Worm (Caenorhabditis elegans) whole organism, L4 larva: Measurements from ENCODE around the gene srd-44.
"Not testable (repeated sequence)": the region's sequence is repeated elsewhere in the genome, so short reads cannot be mapped to it uniquely, and the experiment has no call there.

ENCODE experiments used
- D1046.2 ChIP-seq: fragments of 200-800 bp; sonication (Bioruptor generic); IDR thresholded peaks from 2 replicates; pipeline ENCODE4 v1.3.6; 2022; ENCODE audit warnings: missing genetic modification characterization, missing compliant biosample characterization
- F37D6.2 ChIP-seq: sonication (generic microtip); optimal IDR thresholded peaks from 2 replicates; lab custom pipeline; 2016; ENCODE audit warnings: mild to moderate bottlenecking, missing genetic modification characterization, missing compliant biosample characterization
- F49E8.2 ChIP-seq: sonication (generic microtip); optimal IDR thresholded peaks from 2 replicates; lab custom pipeline; 2016; ENCODE audit warnings: missing compliant biosample characterization, mild to moderate bottlenecking, missing genetic modification characterization, borderline replicate concordance
- T20F7.1 ChIP-seq: fragments of 200-800 bp; sonication (Bioruptor generic); optimal IDR thresholded peaks from 2 replicates; lab custom pipeline; 2018; ENCODE audit warnings: mild to moderate bottlenecking, missing genetic modification characterization, missing compliant biosample characterization
- Y5F2A.4 ChIP-seq: fragments of 200-800 bp; sonication (Bioruptor generic); optimal IDR thresholded peaks from 2 replicates; lab custom pipeline; 2018; ENCODE audit warnings: mild to moderate bottlenecking, missing genetic modification characterization, missing compliant biosample characterization
- aha-1 ChIP-seq: fragments of 150-350 bp; peaks from one replicate; lab custom pipeline; 2014; ENCODE audit warnings: missing biosample characterization, missing genetic modification characterization
- arid-1 ChIP-seq: fragments of 200-800 bp; sonication (Bioruptor generic); conservative IDR thresholded peaks from 2 replicates; pipeline ENCODE4 v1.3.6; 2022; ENCODE audit warnings: missing genetic modification reagents, missing genetic modification characterization, missing compliant biosample characterization
- attf-4 ChIP-seq: sonication (generic microtip); optimal IDR thresholded peaks from 3 replicates; lab custom pipeline; 2017; ENCODE audit warnings: missing biosample characterization, missing genetic modification characterization
- ceh-44 ChIP-seq: fragments of 200-800 bp; sonication (Bioruptor generic); IDR thresholded peaks from 2 replicates; pipeline ENCODE4 v1.3.6; 2022; ENCODE audit warnings: missing genetic modification reagents, missing genetic modification characterization, missing compliant biosample characterization
- dmd-8 ChIP-seq: fragments of 200-800 bp; sonication (Bioruptor generic); IDR thresholded peaks from 2 replicates; pipeline ENCODE4 v1.3.6; 2022; ENCODE audit warnings: missing genetic modification characterization, missing compliant biosample characterization
- dpl-1 ChIP-seq: fragments of 150-350 bp; optimal IDR thresholded peaks from 2 replicates; lab custom pipeline; 2014; ENCODE audit warnings: missing biosample characterization, missing genetic modification reagents, missing genetic modification characterization
- dve-1 ChIP-seq: sonication (generic microtip); optimal IDR thresholded peaks from 2 replicates; lab custom pipeline; 2017; ENCODE audit warnings: antibody characterized with exemption, mild to moderate bottlenecking, missing genetic modification characterization, missing compliant biosample characterization; ENCODE audit not compliant: insufficient read depth
- hif-1 ChIP-seq, 2 experiments: sonication (generic microtip); optimal IDR thresholded peaks; 2 replicates each; lab custom pipeline; 2016 to 2017; ENCODE audit warnings: missing compliant biosample characterization in 2 of 2, missing genetic modification characterization in 2 of 2, missing genetic modification reagents in 2 of 2, missing genotype in 2 of 2, mild to moderate bottlenecking in 1 of 2
- hlh-30 ChIP-seq: sonication (generic microtip); optimal IDR thresholded peaks from 2 replicates; lab custom pipeline; 2017; ENCODE audit warnings: antibody characterized with exemption, mild to moderate bottlenecking, missing genetic modification characterization, missing compliant biosample characterization; ENCODE audit not compliant: insufficient read depth
- jun-1 ChIP-seq: fragments of 150-350 bp; optimal IDR thresholded peaks from 2 replicates; lab custom pipeline; 2014; ENCODE audit warnings: missing biosample characterization, missing genetic modification reagents, missing genetic modification characterization
- lin-1 ChIP-seq: fragments of 200-800 bp; sonication (Bioruptor generic); IDR thresholded peaks from 2 replicates; pipeline ENCODE4 v1.3.6; 2022; ENCODE audit warnings: missing genetic modification reagents, missing genetic modification characterization, missing compliant biosample characterization
- lin-15B ChIP-seq: fragments of 150-350 bp; sonication (generic microtip); optimal IDR thresholded peaks from 3 replicates; lab custom pipeline; 2014; ENCODE audit warnings: missing biosample characterization, missing genetic modification characterization
- lin-29 ChIP-seq: fragments of 200-800 bp; sonication (Bioruptor generic); IDR thresholded peaks from 2 replicates; pipeline ENCODE4 v1.3.6; 2022; ENCODE audit warnings: missing genetic modification reagents, missing genetic modification characterization, missing compliant biosample characterization
- lin-39 ChIP-seq: fragments of 150-350 bp; optimal IDR thresholded peaks from 2 replicates; lab custom pipeline; 2014; ENCODE audit warnings: missing biosample characterization, missing genetic modification reagents, missing genetic modification characterization
- lsy-2 ChIP-seq, 2 experiments: fragments of 150-350 bp in 1 of 2; sonication (generic microtip) in 1 of 2; optimal IDR thresholded peaks; 2 replicates each; lab custom pipeline; 2014 to 2017; ENCODE audit warnings: missing biosample characterization in 2 of 2, missing genetic modification characterization in 2 of 2
- mep-1 ChIP-seq: fragments of 150-350 bp; sonication (generic microtip); optimal IDR thresholded peaks from 3 replicates; lab custom pipeline; 2014; ENCODE audit warnings: missing biosample characterization, missing genetic modification characterization
- nhr-28 ChIP-seq: fragments of 150-350 bp; optimal IDR thresholded peaks from 2 replicates; lab custom pipeline; 2014; ENCODE audit warnings: missing biosample characterization, missing genetic modification characterization
- sdz-12 ChIP-seq: fragments of 200-800 bp; sonication (Bioruptor generic); optimal IDR thresholded peaks from 2 replicates; lab custom pipeline; 2018; ENCODE audit warnings: mild to moderate bottlenecking, missing genetic modification characterization, missing compliant biosample characterization
- snpc-1.2 ChIP-seq: fragments of 200-800 bp; sonication (Bioruptor generic); IDR thresholded peaks from 2 replicates; pipeline ENCODE4 v1.3.6; 2022; ENCODE audit warnings: missing genetic modification reagents, missing genetic modification characterization, missing compliant biosample characterization
- tra-1 ChIP-seq: fragments of 200-800 bp; sonication (Bioruptor generic); IDR thresholded peaks from 2 replicates; pipeline ENCODE4 v1.3.6; 2022; ENCODE audit warnings: missing genetic modification reagents, missing genetic modification characterization, missing compliant biosample characterization
- unc-62 ChIP-seq, 3 experiments: fragments of 150-350 bp in 1 of 3; sonication (generic microtip); optimal IDR thresholded peaks in 2 of 3; peaks in 1 of 3; 1 replicate in 1 of 3; 2 replicates in 2 of 3; lab custom pipeline; 2014 to 2017; ENCODE audit warnings: missing biosample characterization in 3 of 3, missing genetic modification characterization in 3 of 3, missing genetic modification reagents in 3 of 3, missing genotype in 1 of 3
- zag-1 ChIP-seq: fragments of 150-350 bp; optimal IDR thresholded peaks from 2 replicates; lab custom pipeline; 2014; ENCODE audit warnings: missing biosample characterization, missing genetic modification characterization
- zfp-3 ChIP-seq: fragments of 200-800 bp; sonication (Bioruptor generic); conservative IDR thresholded peaks from 2 replicates; pipeline ENCODE4 v1.3.6; 2022; ENCODE audit warnings: missing genetic modification reagents, missing genetic modification characterization, missing compliant biosample characterization
- zip-11 ChIP-seq: fragments of 200-800 bp; sonication (Bioruptor generic); IDR thresholded peaks from 2 replicates; pipeline ENCODE4 v1.3.6; 2022; ENCODE audit warnings: missing genetic modification characterization, missing compliant biosample characterization
- ztf-11 ChIP-seq: fragments of 150-350 bp; optimal IDR thresholded peaks from 2 replicates; lab custom pipeline; 2014; ENCODE audit warnings: missing biosample characterization, missing genetic modification characterization

The srd-44 gene

DNA sequence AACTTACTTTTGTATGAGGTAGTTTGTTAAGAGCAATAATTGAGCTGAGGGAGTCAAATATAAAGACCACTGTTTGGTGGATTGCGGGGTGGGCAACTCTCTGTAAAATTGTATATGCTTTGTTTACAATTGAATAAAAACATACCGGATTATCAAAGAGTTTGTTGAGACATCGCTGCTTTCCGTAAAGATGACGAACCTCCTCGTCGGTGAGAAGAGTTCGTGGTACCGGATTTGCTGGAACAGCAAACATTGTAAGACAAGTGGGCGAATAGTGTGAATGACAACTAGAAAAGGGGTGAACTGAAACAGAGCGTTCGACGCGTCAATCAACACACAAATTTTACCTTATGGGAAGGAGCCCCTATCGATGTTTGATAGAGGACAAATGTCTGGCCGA lies 41.8 kb upstream of the srd-44 start, which contains the start of gene W06D11.2:
Gene W06D11.2 (minus strand): TSS at position 339 of the 400 bp plus-strand sequence.
- TF ChIP-seq Y5F2A.4 (GFP tag; lab: Kevin White, UChicago) (no peak), lsy-2 (tag; optimal IDR thresholded peaks at IDR 0.05; lab: Kevin White, UChicago) (no peak), lin-1 (GFP tag; lab: Robert Waterston, UW) (no peak), unc-62 (GFP tag; optimal IDR thresholded peaks at IDR 0.05 in 1 of 2; lab: Kevin White, UChicago) (peak in 1 of 2 experiments; percentile 96), unc-62 (tag; optimal IDR thresholded peaks at IDR 0.05; lab: Kevin White, UChicago) (no peak), lin-15B (no peak)
- TF ChIP-seq, all 104 proteins: peak for 1

DNA sequence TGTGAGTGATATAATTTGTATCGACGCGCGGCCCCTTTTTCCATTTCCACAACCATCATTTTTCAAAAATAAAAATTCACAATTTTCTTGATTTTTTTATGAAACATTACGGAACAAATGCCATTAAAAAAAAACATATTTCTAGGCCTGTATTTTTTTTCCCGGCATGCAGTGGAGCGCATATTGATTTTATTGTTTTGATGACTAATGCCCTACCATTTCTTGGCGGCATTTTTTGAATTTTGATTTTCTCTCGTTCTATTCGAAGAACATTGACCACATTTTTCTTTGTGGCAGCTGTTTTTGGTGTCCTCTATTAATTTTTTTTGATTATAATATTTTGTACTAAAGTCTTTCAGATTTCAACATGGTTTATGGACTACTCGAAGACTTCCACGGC lies 39.9 kb upstream of the srd-44 start, which contains the start of gene W06D11.3:
Gene W06D11.3 (plus strand): TSS at position 360 of the 400 bp plus-strand sequence.
- no peak for TF ChIP-seq tra-1

DNA sequence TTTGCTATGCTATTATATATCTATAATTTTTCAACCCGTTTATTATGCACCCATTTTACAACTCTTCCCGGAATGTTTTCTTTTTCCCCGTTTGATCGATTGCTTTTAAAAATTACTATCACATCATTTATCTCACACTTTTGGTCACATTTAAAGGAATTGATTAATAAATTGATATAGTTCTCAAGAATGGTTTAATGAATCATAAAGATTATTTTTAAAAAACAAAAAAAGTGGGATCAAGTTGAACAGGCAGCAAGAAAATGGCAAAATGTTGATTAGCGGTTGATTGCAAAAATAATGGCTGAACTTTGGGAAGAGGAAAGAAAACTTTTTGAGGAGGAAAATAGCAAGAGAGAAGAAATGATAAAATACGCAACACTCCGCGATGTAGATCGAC lies 38.4 kb upstream of the srd-44 start, which contains the start of gene W06D11.5:
Gene W06D11.5 (plus strand): TSS at position 301 of the 400 bp plus-strand sequence.
- no peak for TF ChIP-seq zip-11 (GFP tag; lab: Robert Waterston, UW)
- TF ChIP-seq jun-1, result no peak
- no peak for TF ChIP-seq F49E8.2 (tag; lab: Kevin White, UChicago)
- TF ChIP-seq zag-1, result no peak
- no peak for TF ChIP-seq ztf-11 (tag; lab: Kevin White, UChicago)
- no peak for TF ChIP-seq attf-4 (tag; lab: Kevin White, UChicago)
- TF ChIP-seq snpc-1.2, result no peak
- TF ChIP-seq hlh-30, result no peak
- no peak for TF ChIP-seq nhr-28 (tag; lab: Kevin White, UChicago)
- no peak for TF ChIP-seq lin-39 (tag; lab: Kevin White, UChicago)
- no peak for TF ChIP-seq ceh-44 (GFP tag; lab: Robert Waterston, UW)
- no peak for TF ChIP-seq sdz-12
- no peak for TF ChIP-seq hif-1 (tag; optimal IDR thresholded peaks at IDR 0.05; lab: Kevin White, UChicago)
- TF ChIP-seq lin-29 (GFP tag; lab: Robert Waterston, UW), result no peak
- no peak for TF ChIP-seq tra-1
- no peak for TF ChIP-seq dpl-1 (GFP tag; lab: Kevin White, UChicago)
- no peak for TF ChIP-seq dve-1 (tag; lab: Kevin White, UChicago)
- no peak for TF ChIP-seq dmd-8 (GFP tag; lab: Robert Waterston, UW)
- TF ChIP-seq zfp-3 (GFP tag; lab: Robert Waterston, UW), result no peak
- TF ChIP-seq mep-1 (tag; lab: Kevin White, UChicago), result no peak

DNA sequence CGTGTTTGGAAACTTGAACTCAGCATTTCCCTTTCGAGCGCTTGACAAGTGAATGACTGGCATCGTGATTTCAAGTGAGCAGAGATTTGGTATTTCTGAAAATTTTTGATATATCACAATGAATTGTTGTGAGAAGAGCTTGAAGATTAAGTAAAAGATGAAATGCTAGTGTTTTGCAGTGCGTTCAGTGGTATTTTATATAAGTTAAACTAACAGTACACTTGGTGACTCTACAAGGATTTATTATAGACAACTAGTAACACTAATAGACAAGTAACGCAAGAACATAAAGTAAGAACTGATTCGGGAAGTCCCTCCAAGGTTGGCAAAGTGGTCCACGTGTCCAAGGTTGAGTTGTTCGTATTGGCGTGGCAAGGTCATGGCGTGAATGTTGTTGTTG lies 35.5 kb upstream of the srd-44 start, which contains the start of gene dot-1.3:
Gene dot-1.3 (minus strand): TSS at position 101 of the 400 bp plus-strand sequence.
- TF ChIP-seq T20F7.1 (GFP tag; lab: Kevin White, UChicago); nhr-28 (tag; lab: Kevin White, UChicago); aha-1 (tag; lab: Kevin White, UChicago): not testable (repeated sequence)

DNA sequence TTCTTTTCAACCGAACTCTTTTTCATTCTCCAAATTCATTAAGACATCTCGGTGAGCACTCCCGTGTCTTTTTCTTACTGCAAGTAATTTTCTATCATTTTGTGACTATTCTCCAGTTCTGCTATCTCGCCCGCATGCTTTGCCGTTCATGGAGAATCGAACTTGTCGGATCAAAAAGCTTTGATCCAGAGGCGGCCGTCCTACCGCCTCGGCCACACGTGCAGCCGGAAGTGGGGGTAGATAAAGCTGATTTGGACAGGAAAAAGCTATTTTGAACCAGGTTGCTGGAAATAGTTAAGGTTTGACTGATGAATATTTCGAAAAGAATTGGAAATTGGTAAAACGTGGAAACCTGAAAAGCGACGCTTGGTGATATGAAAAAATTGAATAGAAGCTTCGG lies 34.0 kb upstream of the srd-44 start:
- TF ChIP-seq F37D6.2 (tag; lab: Kevin White, UChicago) (no peak), ceh-44 (GFP tag; lab: Robert Waterston, UW) (peak; percentile 47; the same call in 1 of the 2 replicates), arid-1 (GFP tag; lab: Robert Waterston, UW) (0 out of 2 replicates have a peak, but pooled peaks have one; percentile 13), D1046.2 (GFP tag; lab: Robert Waterston, UW) (0 out of 2 replicates have a peak, but pooled peaks have one; percentile 31), zag-1 (no peak), hif-1 (tag; optimal IDR thresholded peaks at IDR 0.05; lab: Kevin White, UChicago) (no peak)

DNA sequence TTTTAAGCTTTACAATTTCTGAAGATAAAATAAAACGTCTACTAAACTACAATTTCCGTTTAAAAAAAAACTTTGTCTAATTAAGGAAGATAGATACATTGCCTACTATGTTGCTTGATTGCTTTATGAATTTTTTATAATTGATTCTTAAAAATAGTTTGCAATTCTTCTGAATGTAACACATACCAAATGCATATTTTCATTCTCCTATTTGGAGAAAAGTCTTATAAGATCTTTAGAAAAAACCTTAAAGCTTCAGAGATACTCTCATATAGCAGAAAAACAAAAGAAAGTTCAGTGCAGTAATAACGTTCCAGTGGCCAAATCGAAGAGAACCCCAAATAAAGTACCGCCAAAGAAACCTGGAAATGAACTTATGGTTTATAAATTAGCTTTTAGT lies 31.7 kb upstream of the srd-44 start, which contains the start of gene phf-32:
Gene phf-32 (plus strand): TSS at position 301 of the 400 bp plus-strand sequence.
- TF ChIP-seq lin-29 (GFP tag; lab: Robert Waterston, UW), result no peak
